Fruit fly (Drosophila melanogaster) whole organism, embryonic: Measurements from ENCODE around the gene kraken.

Experiments used
- Atf3 ChIP-seq: fragments of 200-800 bp; sonication (Bioruptor generic); optimal IDR thresholded peaks from 3 replicates; lab custom pipeline; 2016; ENCODE audit warnings: missing biosample characterization, missing genetic modification characterization
- Awh ChIP-seq: fragments of 200-800 bp; sonication (Bioruptor generic); IDR thresholded peaks from 2 replicates; pipeline ENCODE4, ENCODE4 v1.3.6; 2022; ENCODE audit warnings: missing biosample characterization, missing genetic modification characterization
- Bdp1 ChIP-seq: fragments of 200-800 bp; sonication (Bioruptor generic); optimal IDR thresholded peaks from 3 replicates; lab custom pipeline; 2016; ENCODE audit warnings: missing biosample characterization, missing genetic modification characterization
- CG10209 ChIP-seq: fragments of 200-800 bp; sonication (Bioruptor generic); optimal IDR thresholded peaks from 3 replicates; lab custom pipeline; 2017; ENCODE audit warnings: missing biosample characterization, mild to moderate bottlenecking, missing genetic modification characterization, missing genetic modification reagents
- CG10267 ChIP-seq: fragments of 200-800 bp; sonication (Bioruptor generic); optimal IDR thresholded peaks from 2 replicates; lab custom pipeline; 2018; ENCODE audit warnings: missing biosample characterization, mild to moderate bottlenecking, missing genetic modification characterization, moderate library complexity
- CG10462 ChIP-seq: fragments of 200-800 bp; sonication (Bioruptor generic); optimal IDR thresholded peaks from 2 replicates; lab custom pipeline; 2016; ENCODE audit warnings: missing biosample characterization, missing genetic modification characterization
- CG11695 ChIP-seq: fragments of 200-800 bp; sonication (Bioruptor generic); IDR thresholded peaks from 3 replicates; pipeline ENCODE4 v1.3.6; 2022; ENCODE audit warnings: missing biosample characterization, missing genetic modification characterization
- CG12391 ChIP-seq: fragments of 200-800 bp; sonication (Bioruptor generic); optimal IDR thresholded peaks from 3 replicates; lab custom pipeline; 2018; ENCODE audit warnings: missing biosample characterization, mild to moderate bottlenecking, missing genetic modification characterization, moderate library complexity
- CG1602 ChIP-seq: fragments of 200-800 bp; sonication (Bioruptor generic); optimal IDR thresholded peaks from 3 replicates; lab custom pipeline; 2016; ENCODE audit warnings: missing biosample characterization, missing genetic modification characterization
- CG1603 ChIP-seq: fragments of 200-800 bp; sonication (Bioruptor generic); optimal IDR thresholded peaks from 2 replicates; lab custom pipeline; 2019; ENCODE audit warnings: missing biosample characterization, mild to moderate bottlenecking, missing genetic modification characterization, moderate library complexity
- CG16815 ChIP-seq: fragments of 200-800 bp; sonication (Bioruptor generic); optimal IDR thresholded peaks from 3 replicates; lab custom pipeline; 2017; ENCODE audit warnings: missing biosample characterization, mild to moderate bottlenecking, missing genetic modification characterization
- CG17328 ChIP-seq: fragments of 200-800 bp; sonication (Bioruptor generic); IDR thresholded peaks from 2 replicates; pipeline ENCODE4 v1.3.6; 2022; ENCODE audit warnings: missing biosample characterization, missing genetic modification characterization
- CG17385 ChIP-seq: fragments of 200-800 bp; sonication (Bioruptor generic); optimal IDR thresholded peaks from 3 replicates; lab custom pipeline; 2018; ENCODE audit warnings: missing biosample characterization, mild to moderate bottlenecking, missing genetic modification characterization
- CG18262 ChIP-seq: fragments of 200-800 bp; optimal IDR thresholded peaks from 3 replicates; lab custom pipeline; 2019; ENCODE audit warnings: missing biosample characterization, mild to moderate bottlenecking, missing genetic modification characterization, moderate library complexity
- CG2199 ChIP-seq: fragments of 200-800 bp; sonication (Bioruptor generic); IDR thresholded peaks from 3 replicates; pipeline ENCODE4 v1.3.6; 2022; ENCODE audit warnings: missing biosample characterization, missing genetic modification characterization
- CG3407 ChIP-seq: fragments of 200-800 bp; sonication (Bioruptor generic); optimal IDR thresholded peaks from 2 replicates; lab custom pipeline; 2018; ENCODE audit warnings: missing biosample characterization, mild to moderate bottlenecking, missing genetic modification characterization
- CG8388 ChIP-seq: fragments of 200-800 bp; sonication (Bioruptor generic); optimal IDR thresholded peaks from 2 replicates; lab custom pipeline; 2019; ENCODE audit warnings: missing biosample characterization, mild to moderate bottlenecking, missing genetic modification characterization, moderate library complexity
- CG9437 ChIP-seq: fragments of 200-800 bp; sonication (Bioruptor generic); optimal IDR thresholded peaks from 2 replicates; lab custom pipeline; 2018; ENCODE audit warnings: missing biosample characterization, mild to moderate bottlenecking, missing genetic modification characterization
- CG9727 ChIP-seq: fragments of 200-800 bp; sonication (Bioruptor generic); optimal IDR thresholded peaks from 3 replicates; lab custom pipeline; 2017; ENCODE audit warnings: missing biosample characterization, mild to moderate bottlenecking, missing genetic modification characterization
- CoRest ChIP-seq: fragments of 200-800 bp; sonication (Bioruptor generic); optimal IDR thresholded peaks from 3 replicates; lab custom pipeline; 2018; ENCODE audit warnings: missing biosample characterization, mild to moderate bottlenecking, missing genetic modification characterization, moderate library complexity
- D ChIP-seq, 2 experiments: fragments of 200-800 bp in 1 of 2; fragments of >200 bp in 1 of 2; sonication (Bioruptor generic) in 1 of 2; optimal IDR thresholded peaks; 2 replicates in 1 of 2; 3 replicates in 1 of 2; lab custom pipeline; 2017; ENCODE audit warnings: mild to moderate bottlenecking in 1 of 2, missing biosample characterization in 1 of 2, missing genetic modification characterization in 1 of 2, missing genetic modification reagents in 1 of 2
- D19B ChIP-seq: fragments of 200-800 bp; sonication (Bioruptor generic); optimal IDR thresholded peaks from 2 replicates; lab custom pipeline; 2017; ENCODE audit warnings: missing biosample characterization, mild to moderate bottlenecking, missing genetic modification characterization
- Eip74EF ChIP-seq, 2 experiments: fragments of 200-800 bp in 1 of 2; fragments of >200 bp in 1 of 2; sonication (Bioruptor generic) in 1 of 2; optimal IDR thresholded peaks; 2 replicates each; lab custom pipeline; 2017 to 2019; ENCODE audit warnings: missing biosample characterization in 2 of 2, missing genetic modification characterization in 2 of 2, mild to moderate bottlenecking in 1 of 2, moderate library complexity in 1 of 2
- HLH3B ChIP-seq: fragments of 200-800 bp; sonication (Bioruptor generic); IDR thresholded peaks from 2 replicates; pipeline ENCODE4 v1.3.6; 2022; ENCODE audit warnings: missing biosample characterization, missing genetic modification characterization
- Lhr ChIP-seq: fragments of 200-800 bp; sonication (Bioruptor generic); optimal IDR thresholded peaks from 3 replicates; lab custom pipeline; 2017; ENCODE audit warnings: mild to moderate bottlenecking, missing biosample characterization, missing genetic modification reagents, missing genetic modification characterization
- MESR4 ChIP-seq: fragments of 200-800 bp; sonication (Bioruptor generic); optimal IDR thresholded peaks from 2 replicates; lab custom pipeline; 2018; ENCODE audit warnings: missing biosample characterization, mild to moderate bottlenecking, missing genetic modification characterization, moderate library complexity
- Neu2 ChIP-seq: fragments of 200-800 bp; sonication (Bioruptor generic); optimal IDR thresholded peaks from 3 replicates; lab custom pipeline; 2016; ENCODE audit warnings: missing biosample characterization, missing genetic modification characterization, borderline replicate concordance
- Nf-YB ChIP-seq: fragments of 200-800 bp; sonication (Bioruptor generic); optimal IDR thresholded peaks from 3 replicates; lab custom pipeline; 2019; ENCODE audit warnings: missing biosample characterization, mild to moderate bottlenecking, missing genetic modification characterization, moderate library complexity
- Ravus ChIP-seq: fragments of 200-800 bp; sonication (Bioruptor generic); IDR thresholded peaks from 2 replicates; pipeline ENCODE4 v1.3.6; 2022; ENCODE audit warnings: missing biosample characterization, missing genetic modification characterization
- Sox102F ChIP-seq: fragments of 200-800 bp; sonication (Bioruptor generic); optimal IDR thresholded peaks from 2 replicates; lab custom pipeline; 2018; ENCODE audit warnings: missing biosample characterization, mild to moderate bottlenecking, missing genetic modification characterization, moderate library complexity
- Xbp1 ChIP-seq: fragments of 200-800 bp; sonication (Bioruptor generic); optimal IDR thresholded peaks from 3 replicates; lab custom pipeline; 2016; ENCODE audit warnings: missing biosample characterization, mild to moderate bottlenecking, missing genetic modification characterization
- Xrp1 ChIP-seq: fragments of 200-800 bp; sonication (Bioruptor generic); IDR thresholded peaks from 2 replicates; pipeline ENCODE4 v1.3.6; 2022; ENCODE audit warnings: missing biosample characterization, missing genetic modification characterization
- bsh ChIP-seq, 2 experiments: fragments of 200-800 bp; sonication (Bioruptor generic); optimal IDR thresholded peaks; 2 replicates each; lab custom pipeline; 2017 to 2018; ENCODE audit warnings: mild to moderate bottlenecking in 2 of 2, missing biosample characterization in 2 of 2, missing genetic modification characterization in 2 of 2, moderate library complexity in 1 of 2
- chn ChIP-seq: fragments of 200-800 bp; sonication (Bioruptor generic); optimal IDR thresholded peaks from 2 replicates; lab custom pipeline; 2016; ENCODE audit warnings: missing biosample characterization, missing genetic modification characterization
- cwo ChIP-seq: fragments of 200-800 bp; sonication (Bioruptor generic); optimal IDR thresholded peaks from 3 replicates; lab custom pipeline; 2017; ENCODE audit warnings: missing biosample characterization, missing genetic modification characterization, mild to moderate bottlenecking, moderate library complexity, missing genetic modification reagents
- dmrt99B ChIP-seq: fragments of 200-800 bp; sonication (Bioruptor generic); optimal IDR thresholded peaks from 2 replicates; lab custom pipeline; 2018; ENCODE audit warnings: missing biosample characterization, mild to moderate bottlenecking, missing genetic modification characterization, moderate library complexity
- esg ChIP-seq: fragments of 200-800 bp; sonication (Bioruptor generic); conservative IDR thresholded peaks from 2 replicates; pipeline ENCODE4 v1.3.6; 2022; ENCODE audit warnings: missing biosample characterization, missing genetic modification characterization
- exex ChIP-seq: fragments of 200-800 bp; sonication (Bioruptor generic); optimal IDR thresholded peaks from 4 replicates; lab custom pipeline; 2018; ENCODE audit warnings: missing biosample characterization, mild to moderate bottlenecking, missing genetic modification characterization, moderate library complexity
- fd64A ChIP-seq: fragments of 200-800 bp; sonication (Bioruptor generic); optimal IDR thresholded peaks from 3 replicates; lab custom pipeline; 2018; ENCODE audit warnings: missing biosample characterization, mild to moderate bottlenecking, missing genetic modification characterization
- grau ChIP-seq: fragments of 200-800 bp; optimal IDR thresholded peaks from 3 replicates; lab custom pipeline; 2019; ENCODE audit warnings: missing biosample characterization, mild to moderate bottlenecking, missing genetic modification characterization, moderate library complexity
- lola ChIP-seq, 3 experiments: fragments of >200 bp in 2 of 3; fragments of 200-800 bp in 1 of 3; sonication (Bioruptor generic) in 1 of 3; optimal IDR thresholded peaks; 2 replicates each; lab custom pipeline; 2017 to 2019; ENCODE audit warnings: missing biosample characterization in 3 of 3, missing genetic modification characterization in 3 of 3, mild to moderate bottlenecking in 1 of 3, moderate library complexity in 1 of 3
- so ChIP-seq: fragments of 200-800 bp; sonication (Bioruptor generic); IDR thresholded peaks from 3 replicates; pipeline ENCODE4 v1.3.6; 2022; ENCODE audit warnings: missing biosample characterization, missing genetic modification characterization
- stc ChIP-seq: fragments of 200-800 bp; sonication (Bioruptor generic); IDR thresholded peaks from 2 replicates; pipeline ENCODE4 v1.3.6; 2022; ENCODE audit warnings: missing biosample characterization, missing genetic modification characterization
- sug ChIP-seq: fragments of 200-800 bp; optimal IDR thresholded peaks from 2 replicates; lab custom pipeline; 2019; ENCODE audit warnings: missing biosample characterization, mild to moderate bottlenecking, missing genetic modification characterization, moderate library complexity
- unpg ChIP-seq: fragments of 200-800 bp; sonication (Bioruptor generic); optimal IDR thresholded peaks from 3 replicates; lab custom pipeline; 2018; ENCODE audit warnings: missing biosample characterization, mild to moderate bottlenecking, missing genetic modification characterization, moderate library complexity
- vvl ChIP-seq: fragments of 200-800 bp; sonication (Bioruptor generic); IDR thresholded peaks from 2 replicates; pipeline ENCODE4 v1.3.6; 2022; ENCODE audit warnings: missing biosample characterization, missing genetic modification characterization

Gene kraken

dm6 chr2L:827516-828362, 24.8 kb upstream of the kraken start:
- TF ChIP-seq exex (tag; lab: Kevin White, UChicago) (peak; percentile 61), cwo (peak; percentile 26), CG8388 (GFP tag; lab: Kevin White, UChicago) (peak; percentile 23), vvl (GFP tag; lab: Robert Waterston, UW) (peak; percentile 31; the same call in 1 of the 2 replicates), CG17328 (GFP tag; lab: Robert Waterston, UW) (peak; percentile 61), CG18262 (tag; lab: Kevin White, UChicago) (peak; percentile 66), Xrp1 (GFP tag; lab: Robert Waterston, UW) (peak; percentile 60; the same call in 1 of the 2 replicates), Eip74EF (GFP tag; optimal IDR thresholded peaks at IDR 0.05; lab: Kevin White, UChicago) (peak in 1 of 2 experiments; percentile 30), CG3407 (GFP tag; lab: Kevin White, UChicago) (peak; percentile 57), CG10209 (GFP tag; lab: Kevin White, UChicago) (peak; percentile 33), D19B (GFP tag; lab: Kevin White, UChicago) (no peak), CG9727 (peak; percentile 11), Awh (0 out of 2 replicates have a peak, but pooled peaks have one; percentile 23), fd64A (GFP tag; lab: Kevin White, UChicago) (peak; percentile 48), CG9437 (GFP tag; lab: Kevin White, UChicago) (peak; percentile 29), CoRest (peak; percentile 29), CG10267 (tag; lab: Kevin White, UChicago) (peak; percentile 49), D (optimal IDR thresholded peaks at IDR 0.05; lab: Kevin White, UChicago) (no peak), D (GFP tag; optimal IDR thresholded peaks at IDR 0.05; lab: Kevin White, UChicago) (peak; percentile 62), CG16815 (GFP tag; lab: Kevin White, UChicago) (peak; percentile 15), Neu2 (GFP tag; lab: Kevin White, UChicago) (no peak), HLH3B (GFP tag; lab: Robert Waterston, UW) (0 out of 2 replicates have a peak, but pooled peaks have one; percentile 22), sug (tag; lab: Kevin White, UChicago) (peak; percentile 13), CG1603 (peak; percentile 72), CG17385 (peak; percentile 48), so (GFP tag; lab: Robert Waterston, UW) (0 out of 3 replicates have a peak, but pooled peaks have one; percentile 11), Lhr (GFP tag; lab: Kevin White, UChicago) (peak; percentile 36), Xbp1 (peak; percentile 60), Atf3 (GFP tag; lab: Kevin White, UChicago) (peak; percentile 10), esg (0 out of 2 replicates have a peak, but pooled peaks have one; percentile 15), dmrt99B (tag; lab: Kevin White, UChicago) (peak; percentile 70), CG11695 (no peak), bsh (GFP tag; optimal IDR thresholded peaks at IDR 0.05; lab: Kevin White, UChicago) (peak in 1 of 2 experiments; percentile 60), CG2199 (GFP tag; lab: Robert Waterston, UW) (peak; percentile 31; the same call in 1 of the 3 replicates), unpg (GFP tag; lab: Kevin White, UChicago) (peak; percentile 42), Bdp1 (GFP tag; lab: Kevin White, UChicago) (peak; percentile 7), Ravus (GFP tag; lab: Robert Waterston, UW) (no peak), CG1602 (GFP tag; lab: Kevin White, UChicago) (peak; percentile 49), grau (tag; lab: Kevin White, UChicago) (peak; percentile 18), CG10462 (peak; percentile 32), Sox102F (GFP tag; lab: Kevin White, UChicago) (peak; percentile 90), chn (GFP tag; lab: Kevin White, UChicago) (no peak), CG12391 (tag; lab: Kevin White, UChicago) (peak; percentile 74), stc (GFP tag; lab: Robert Waterston, UW) (no peak), lola (GFP tag; optimal IDR thresholded peaks at IDR 0.05; lab: Kevin White, UChicago) (peak in 1 of 3 experiments; percentile 41), MESR4 (GFP tag; lab: Kevin White, UChicago) (no peak), Nf-YB (peak; percentile 20)
